Worm (Caenorhabditis elegans) whole organism, L4/young adult: ENCODE measurements around the gene K09C6.2.

ENCODE experiments used
- dao-5 ChIP-seq: sonication (generic microtip); optimal IDR thresholded peaks from 2 replicates; lab custom pipeline; 2016; ENCODE audit warnings: missing genotype, missing genetic modification characterization, moderate library complexity, missing compliant biosample characterization
- him-1 ChIP-seq: sonication (generic microtip); optimal IDR thresholded peaks from 2 replicates; lab custom pipeline; 2016; ENCODE audit warnings: missing genotype, missing genetic modification reagents, missing genetic modification characterization, missing compliant biosample characterization

DNA sequence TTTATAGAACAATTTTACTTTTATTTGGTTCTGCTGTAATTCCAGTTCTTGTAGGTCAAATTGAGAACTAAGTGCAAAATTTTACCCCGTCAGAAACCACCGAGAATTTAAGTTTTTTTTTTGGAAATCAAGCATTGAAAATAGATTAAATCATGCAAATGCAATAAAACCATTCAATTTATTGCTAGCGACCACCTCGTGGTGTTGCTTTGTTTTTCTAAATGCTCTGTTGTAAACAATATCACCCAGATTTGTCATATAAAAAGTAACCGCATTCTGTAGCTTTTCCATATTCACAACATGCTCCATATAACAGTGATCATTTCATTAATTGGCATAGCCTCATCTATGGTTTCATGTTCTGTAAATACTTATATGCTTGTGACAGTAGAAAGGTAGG, 7.1 kb upstream of the K09C6.2 start, which contains the start of gene srbc-12:
- TF ChIP-seq him-1: no peak
- TF ChIP-seq dao-5 (tag; lab: Kevin White, UChicago): no peak
